Worm (Caenorhabditis elegans) whole organism, L2 larva: ENCODE results near the gene ttr-37.

Source experiments
- ZK546.5 ChIP-seq: sonication (generic microtip); optimal IDR thresholded peaks from 2 replicates; lab custom pipeline; 2017; ENCODE audit warnings: missing biosample characterization, missing genetic modification characterization
- ceh-82 ChIP-seq: fragments of 150-350 bp; optimal IDR thresholded peaks from 2 replicates; lab custom pipeline; 2014; ENCODE audit warnings: missing biosample characterization, missing genetic modification characterization
- lin-13 ChIP-seq: fragments of 150-350 bp; optimal IDR thresholded peaks from 2 replicates; lab custom pipeline; 2014; ENCODE audit warnings: missing biosample characterization, missing genetic modification reagents, missing genetic modification characterization
- lin-39 ChIP-seq: fragments of 150-350 bp; optimal IDR thresholded peaks from 2 replicates; lab custom pipeline; 2014; ENCODE audit warnings: missing biosample characterization, missing genetic modification reagents, missing genetic modification characterization
- mbf-1 ChIP-seq: sonication (generic microtip); optimal IDR thresholded peaks from 2 replicates; lab custom pipeline; 2017; ENCODE audit warnings: missing biosample characterization, missing genetic modification characterization
- mdl-1 ChIP-seq, 2 experiments: fragments of 150-350 bp in 1 of 2; sonication (generic microtip) in 1 of 2; optimal IDR thresholded peaks; 2 replicates each; lab custom pipeline; 2017; ENCODE audit warnings: missing biosample characterization in 2 of 2, missing genetic modification characterization in 2 of 2
- nhr-23 ChIP-seq: fragments of 150-350 bp; optimal IDR thresholded peaks from 2 replicates; lab custom pipeline; 2014; ENCODE audit warnings: missing biosample characterization, missing genetic modification reagents, missing genetic modification characterization
- nhr-25 ChIP-seq: fragments of 150-350 bp; sonication (generic microtip); optimal IDR thresholded peaks from 3 replicates; lab custom pipeline; 2014; ENCODE audit warnings: missing biosample characterization, missing genetic modification characterization
- peb-1 ChIP-seq: fragments of 150-350 bp; optimal IDR thresholded peaks from 2 replicates; lab custom pipeline; 2014; ENCODE audit warnings: missing biosample characterization, missing genetic modification characterization
- snpc-4 ChIP-seq: fragments of 150-350 bp; optimal IDR thresholded peaks from 2 replicates; lab custom pipeline; 2014; ENCODE audit warnings: missing biosample characterization, missing genetic modification characterization
- ztf-4 ChIP-seq: fragments of 150-350 bp; optimal IDR thresholded peaks from 2 replicates; lab custom pipeline; 2014; ENCODE audit warnings: missing biosample characterization, missing genetic modification characterization

- TF ChIP-seq mbf-1, result no peak
- TF ChIP-seq snpc-4, result no peak
- TF ChIP-seq nhr-25 (tag; lab: Kevin White, UChicago), result no peak
- no peak for TF ChIP-seq nhr-23 (tag; lab: Kevin White, UChicago)
- TF ChIP-seq peb-1 (tag; lab: Kevin White, UChicago), result no peak
- no peak for TF ChIP-seq mdl-1 (tag; optimal IDR thresholded peaks at IDR 0.05; lab: Kevin White, UChicago)
- TF ChIP-seq lin-39 (tag; lab: Kevin White, UChicago), result no peak
- no peak for TF ChIP-seq ceh-82 (tag; lab: Kevin White, UChicago)
- TF ChIP-seq lin-13 (GFP tag; lab: Kevin White, UChicago), result no peak
- no peak for TF ChIP-seq ztf-4 (tag; lab: Kevin White, UChicago)
- TF ChIP-seq ZK546.5, result no peak
Observed at ce11 chrX:1384538-1384937, 47.6 kb upstream of the ttr-37 start, which contains the start of gene F56C3.8.
